Fruit fly (Drosophila melanogaster) whole organism, embryonic: ENCODE results near the gene MICAL-like.

Source experiments
- Antp ChIP-seq: fragments of 200-800 bp; sonication (Bioruptor generic); optimal IDR thresholded peaks from 3 replicates; lab custom pipeline; 2016; ENCODE audit warnings: missing biosample characterization, missing genetic modification characterization
- Atf6 ChIP-seq: fragments of 200-800 bp; sonication (Bioruptor generic); IDR thresholded peaks from 2 replicates; pipeline ENCODE4 v1.3.6; 2022; ENCODE audit warnings: missing biosample characterization, missing genetic modification characterization
- Bgb ChIP-seq: fragments of 200-800 bp; sonication (Bioruptor generic); IDR thresholded peaks from 2 replicates; pipeline ENCODE4 v1.3.6; 2022; ENCODE audit warnings: missing biosample characterization, missing genetic modification characterization; ENCODE audit not compliant: partially characterized antibody
- CG10274 ChIP-seq: fragments of 200-800 bp; sonication (Bioruptor generic); optimal IDR thresholded peaks from 3 replicates; lab custom pipeline; 2017; ENCODE audit warnings: missing biosample characterization, mild to moderate bottlenecking, missing genetic modification characterization
- CG10321 ChIP-seq: fragments of 200-800 bp; sonication (Bioruptor generic); IDR thresholded peaks from 2 replicates; pipeline ENCODE4 v1.3.6; 2022; ENCODE audit warnings: missing biosample characterization, missing genetic modification characterization
- CG10565 ChIP-seq: fragments of 200-800 bp; sonication (Bioruptor generic); optimal IDR thresholded peaks from 3 replicates; lab custom pipeline; 2016; ENCODE audit warnings: missing biosample characterization, mild to moderate bottlenecking, missing genetic modification characterization
- CG11093 ChIP-seq: fragments of 200-800 bp; sonication (Bioruptor generic); IDR thresholded peaks from 3 replicates; pipeline ENCODE4 v1.3.6; 2022; ENCODE audit warnings: missing biosample characterization, missing genetic modification characterization
- CG11456 ChIP-seq: fragments of 200-800 bp; sonication (Bioruptor generic); IDR thresholded peaks from 3 replicates; pipeline ENCODE4 v1.3.6; 2022; ENCODE audit warnings: missing biosample characterization, missing genetic modification characterization
- CG11504 ChIP-seq: fragments of 200-800 bp; sonication (Bioruptor generic); optimal IDR thresholded peaks from 3 replicates; lab custom pipeline; 2019; ENCODE audit warnings: missing biosample characterization, mild to moderate bottlenecking, missing genetic modification characterization, moderate library complexity
- CG14014 ChIP-seq: fragments of 200-800 bp; sonication (Bioruptor generic); IDR thresholded peaks from 2 replicates; pipeline ENCODE4 v1.3.6; 2022; ENCODE audit warnings: missing biosample characterization, missing genetic modification characterization
- CG14050 ChIP-seq: fragments of 200-800 bp; sonication (Bioruptor generic); IDR thresholded peaks from 3 replicates; pipeline ENCODE4 v1.3.6; 2022; ENCODE audit warnings: missing biosample characterization, missing genetic modification characterization
- CG14860 ChIP-seq: fragments of 200-800 bp; sonication (Bioruptor generic); IDR thresholded peaks from 3 replicates; pipeline ENCODE4 v1.3.6; 2022; ENCODE audit warnings: missing biosample characterization, missing genetic modification characterization; ENCODE audit not compliant: partially characterized antibody
- CG16863 ChIP-seq: fragments of 200-800 bp; sonication (Bioruptor generic); optimal IDR thresholded peaks from 3 replicates; lab custom pipeline; 2016; ENCODE audit warnings: missing biosample characterization, missing genetic modification characterization
- CG17186 ChIP-seq: fragments of 200-800 bp; sonication (Bioruptor generic); optimal IDR thresholded peaks from 3 replicates; lab custom pipeline; 2017; ENCODE audit warnings: missing biosample characterization, missing genetic modification reagents, missing genetic modification characterization
- CG17385 ChIP-seq: fragments of 200-800 bp; sonication (Bioruptor generic); optimal IDR thresholded peaks from 3 replicates; lab custom pipeline; 2018; ENCODE audit warnings: missing biosample characterization, mild to moderate bottlenecking, missing genetic modification characterization
- CG18011 ChIP-seq: fragments of 200-800 bp; sonication (Bioruptor generic); optimal IDR thresholded peaks from 2 replicates; lab custom pipeline; 2017; ENCODE audit warnings: missing biosample characterization, missing genetic modification characterization, mild to moderate bottlenecking, moderate library complexity, missing genotype
- CG30431 ChIP-seq: fragments of 200-800 bp; sonication (Bioruptor generic); optimal IDR thresholded peaks from 2 replicates; lab custom pipeline; 2017; ENCODE audit warnings: missing biosample characterization, missing genetic modification characterization
- CG31441 ChIP-seq: fragments of 200-800 bp; sonication (Bioruptor generic); IDR thresholded peaks from 2 replicates; pipeline ENCODE4 v1.3.6; 2022; ENCODE audit warnings: missing biosample characterization, missing genetic modification characterization
- CG34422 ChIP-seq: fragments of 200-800 bp; sonication (Bioruptor generic); IDR thresholded peaks from 3 replicates; pipeline ENCODE4 v1.3.6; 2022; ENCODE audit warnings: missing biosample characterization, missing genetic modification characterization
- CG3726 ChIP-seq: fragments of 200-800 bp; sonication (Bioruptor generic); IDR thresholded peaks from 3 replicates; pipeline ENCODE4, ENCODE4 v1.3.6; 2022; ENCODE audit warnings: missing biosample characterization, missing genetic modification characterization
- CG4328 ChIP-seq: fragments of 200-800 bp; sonication (Bioruptor generic); optimal IDR thresholded peaks from 3 replicates; lab custom pipeline; 2017; ENCODE audit warnings: missing biosample characterization, missing genetic modification reagents, missing genetic modification characterization
- CG4404 ChIP-seq: fragments of 200-800 bp; sonication (Bioruptor generic); IDR thresholded peaks from 2 replicates; pipeline ENCODE4 v1.3.6; 2022; ENCODE audit warnings: missing biosample characterization, missing genetic modification characterization
- CG6813 ChIP-seq: fragments of 200-800 bp; sonication (Bioruptor generic); optimal IDR thresholded peaks from 2 replicates; lab custom pipeline; 2017; ENCODE audit warnings: missing biosample characterization, missing genetic modification characterization, mild to moderate bottlenecking, moderate library complexity, missing genetic modification reagents
- CG7556 ChIP-seq: fragments of 200-800 bp; sonication (Bioruptor generic); optimal IDR thresholded peaks from 2 replicates; lab custom pipeline; 2017; ENCODE audit warnings: missing biosample characterization, mild to moderate bottlenecking, missing genetic modification characterization
- CG9727 ChIP-seq: fragments of 200-800 bp; sonication (Bioruptor generic); optimal IDR thresholded peaks from 3 replicates; lab custom pipeline; 2017; ENCODE audit warnings: missing biosample characterization, mild to moderate bottlenecking, missing genetic modification characterization
- CG9876 ChIP-seq: fragments of 200-800 bp; sonication (Bioruptor generic); optimal IDR thresholded peaks from 2 replicates; lab custom pipeline; 2016; ENCODE audit warnings: missing biosample characterization, missing genetic modification characterization
- ERR ChIP-seq: fragments of 200-800 bp; sonication (Bioruptor generic); optimal IDR thresholded peaks from 2 replicates; lab custom pipeline; 2016; ENCODE audit warnings: missing biosample characterization, missing genetic modification characterization
- Elba2 ChIP-seq: fragments of 200-800 bp; sonication (Bioruptor generic); optimal IDR thresholded peaks from 3 replicates; lab custom pipeline; 2016; ENCODE audit warnings: missing biosample characterization, missing genetic modification characterization
- Fer2 ChIP-seq: fragments of 200-800 bp; sonication (Bioruptor generic); optimal IDR thresholded peaks from 2 replicates; lab custom pipeline; 2018; ENCODE audit warnings: missing biosample characterization, mild to moderate bottlenecking, missing genetic modification characterization, moderate library complexity
- HLHmδ ChIP-seq: fragments of 200-800 bp; sonication (Bioruptor generic); optimal IDR thresholded peaks from 2 replicates; lab custom pipeline; 2018; ENCODE audit warnings: missing biosample characterization, mild to moderate bottlenecking, missing genetic modification characterization, moderate library complexity
- Hr3 ChIP-seq: fragments of 200-800 bp; sonication (Bioruptor generic); optimal IDR thresholded peaks from 3 replicates; lab custom pipeline; 2016; ENCODE audit warnings: missing biosample characterization, missing genetic modification characterization
- NFAT ChIP-seq: fragments of 200-800 bp; sonication (Bioruptor generic); IDR thresholded peaks from 2 replicates; pipeline ENCODE4 v1.3.6; 2022; ENCODE audit warnings: missing biosample characterization, missing genetic modification characterization
- Scr ChIP-seq: fragments of 200-800 bp; sonication (Bioruptor generic); IDR thresholded peaks from 2 replicates; pipeline ENCODE4 v1.3.6; 2022; ENCODE audit warnings: missing biosample characterization, missing genetic modification characterization; ENCODE audit not compliant: partially characterized antibody
- Xrp1 ChIP-seq: fragments of 200-800 bp; sonication (Bioruptor generic); IDR thresholded peaks from 2 replicates; pipeline ENCODE4 v1.3.6; 2022; ENCODE audit warnings: missing biosample characterization, missing genetic modification characterization
- croc ChIP-seq: fragments of 200-800 bp; sonication (Bioruptor generic); conservative IDR thresholded peaks from 3 replicates; pipeline ENCODE4 v1.3.6; 2022; ENCODE audit warnings: missing biosample characterization, missing genetic modification characterization
- cwo ChIP-seq: fragments of 200-800 bp; sonication (Bioruptor generic); optimal IDR thresholded peaks from 3 replicates; lab custom pipeline; 2017; ENCODE audit warnings: missing biosample characterization, missing genetic modification characterization, mild to moderate bottlenecking, moderate library complexity, missing genetic modification reagents
- esg ChIP-seq: fragments of 200-800 bp; sonication (Bioruptor generic); conservative IDR thresholded peaks from 2 replicates; pipeline ENCODE4 v1.3.6; 2022; ENCODE audit warnings: missing biosample characterization, missing genetic modification characterization
- fd64A ChIP-seq: fragments of 200-800 bp; sonication (Bioruptor generic); optimal IDR thresholded peaks from 3 replicates; lab custom pipeline; 2018; ENCODE audit warnings: missing biosample characterization, mild to moderate bottlenecking, missing genetic modification characterization
- ftz-f1 ChIP-seq: fragments of 200-800 bp; sonication (Bioruptor generic); optimal IDR thresholded peaks from 2 replicates; lab custom pipeline; 2016; ENCODE audit warnings: missing biosample characterization, missing genetic modification characterization
- fu2 ChIP-seq: fragments of 200-800 bp; sonication (Bioruptor generic); optimal IDR thresholded peaks from 2 replicates; lab custom pipeline; 2016; ENCODE audit warnings: missing biosample characterization, missing genetic modification characterization
- lmd ChIP-seq: fragments of 200-800 bp; sonication (Bioruptor generic); IDR thresholded peaks from 2 replicates; pipeline ENCODE4 v1.3.6; 2022; ENCODE audit warnings: missing biosample characterization, missing genetic modification characterization
- mam ChIP-seq: fragments of 200-800 bp; sonication (Bioruptor generic); optimal IDR thresholded peaks from 3 replicates; lab custom pipeline; 2016; ENCODE audit warnings: missing biosample characterization, missing genetic modification characterization
- nau ChIP-seq: fragments of 200-800 bp; sonication (Bioruptor generic); optimal IDR thresholded peaks from 3 replicates; lab custom pipeline; 2017; ENCODE audit warnings: missing biosample characterization, mild to moderate bottlenecking, missing genetic modification characterization, missing genetic modification reagents
- schlank ChIP-seq: fragments of 200-800 bp; sonication (Bioruptor generic); optimal IDR thresholded peaks from 2 replicates; lab custom pipeline; 2018; ENCODE audit warnings: missing biosample characterization, mild to moderate bottlenecking, missing genetic modification characterization
- seq ChIP-seq: fragments of 200-800 bp; sonication (Bioruptor generic); IDR thresholded peaks from 2 replicates; pipeline ENCODE4 v1.3.6; 2022; ENCODE audit warnings: missing biosample characterization, missing genetic modification characterization
- slbo ChIP-seq: fragments of 200-800 bp; sonication (Bioruptor generic); IDR thresholded peaks from 2 replicates; pipeline ENCODE4 v1.3.6; 2022; ENCODE audit warnings: missing biosample characterization, missing genetic modification characterization
- trem ChIP-seq: fragments of 200-800 bp; optimal IDR thresholded peaks from 3 replicates; lab custom pipeline; 2019; ENCODE audit warnings: missing biosample characterization, mild to moderate bottlenecking, missing genetic modification characterization, moderate library complexity
- zen ChIP-seq: fragments of 200-800 bp; sonication (Bioruptor generic); optimal IDR thresholded peaks from 3 replicates; lab custom pipeline; 2018; ENCODE audit warnings: missing biosample characterization, mild to moderate bottlenecking, missing genetic modification characterization, moderate library complexity
- zf30C ChIP-seq: fragments of 200-800 bp; sonication (Bioruptor generic); optimal IDR thresholded peaks from 3 replicates; lab custom pipeline; 2018; ENCODE audit warnings: missing biosample characterization, mild to moderate bottlenecking, missing genetic modification characterization

The MICAL-like gene

dm6 chr3L:13041292-13042067 lies 26.3 kb upstream of the MICAL-like start, which contains the start of gene RpS4 (continued):
- peak; percentile 80 for TF ChIP-seq Antp (GFP tag; lab: Kevin White, UChicago)
- TF ChIP-seq seq (GFP tag; lab: Robert Waterston, UW): peak; percentile 81
- TF ChIP-seq CG11456 (GFP tag; lab: Robert Waterston, UW): peak; percentile 95
- TF ChIP-seq cwo: peak; percentile 79
- peak; percentile 82 for TF ChIP-seq CG3726 (GFP tag; lab: Robert Waterston, UW)
- peak; percentile 76 for TF ChIP-seq CG16863 (GFP tag; lab: Kevin White, UChicago)
- peak; percentile 93 for TF ChIP-seq CG4328
- TF ChIP-seq CG14050 (GFP tag; lab: Robert Waterston, UW): peak; percentile 82
- 0 out of 2 replicates have a peak, but pooled peaks have one; percentile 32 for TF ChIP-seq Scr (GFP tag; lab: Robert Waterston, UW)
- peak; percentile 56 for TF ChIP-seq croc (GFP tag; lab: Robert Waterston, UW)
- TF ChIP-seq zf30C (GFP tag; lab: Kevin White, UChicago): peak; percentile 76
- peak; percentile 73 for TF ChIP-seq fu2 (GFP tag; lab: Kevin White, UChicago)
- peak; percentile 94 for TF ChIP-seq CG17186
- peak; percentile 85 for TF ChIP-seq CG10274 (GFP tag; lab: Kevin White, UChicago)
- TF ChIP-seq mam (GFP tag; lab: Kevin White, UChicago): peak; percentile 84
- TF ChIP-seq lmd (GFP tag; lab: Robert Waterston, UW): peak; percentile 82
- TF ChIP-seq fd64A (GFP tag; lab: Kevin White, UChicago): peak; percentile 95
- peak; percentile 60 for TF ChIP-seq CG4404 (GFP tag; lab: Robert Waterston, UW)
- TF ChIP-seq Atf6: peak; percentile 81
- TF ChIP-seq CG7556: peak; percentile 64
- peak; percentile 93 for TF ChIP-seq CG9727 (GFP tag; lab: Kevin White, UChicago)
- TF ChIP-seq zen (tag; lab: Kevin White, UChicago): peak; percentile 80
- peak; percentile 76 for TF ChIP-seq ERR (GFP tag; lab: Kevin White, UChicago)
- TF ChIP-seq ftz-f1 (GFP tag; lab: Kevin White, UChicago): peak; percentile 65
- peak; percentile 100 for TF ChIP-seq HLHmδ (GFP tag; lab: Kevin White, UChicago)
- peak; percentile 82 for TF ChIP-seq CG31441 (GFP tag; lab: Robert Waterston, UW)
- peak; percentile 69; the same call in 1 of the 2 replicates for TF ChIP-seq CG10321 (GFP tag; lab: Robert Waterston, UW)
- peak; percentile 74 for TF ChIP-seq CG11504 (tag; lab: Kevin White, UChicago)
- peak; percentile 89 for TF ChIP-seq slbo (GFP tag; lab: Robert Waterston, UW)
- no peak for TF ChIP-seq CG14860 (GFP tag; lab: Robert Waterston, UW)
- peak; percentile 95 for TF ChIP-seq schlank
- TF ChIP-seq Elba2 (GFP tag; lab: Kevin White, UChicago): peak; percentile 38
- TF ChIP-seq CG10565 (GFP tag; lab: Kevin White, UChicago): no peak
- peak; percentile 92 for TF ChIP-seq NFAT (GFP tag; lab: Robert Waterston, UW)
- peak; percentile 98 for TF ChIP-seq CG18011 (GFP tag; lab: Kevin White, UChicago)
- TF ChIP-seq Bgb: peak; percentile 57; the same call in 1 of the 2 replicates
- TF ChIP-seq esg (GFP tag; lab: Robert Waterston, UW): peak; percentile 40
- peak; percentile 97 for TF ChIP-seq CG6813 (GFP tag; lab: Kevin White, UChicago)
- TF ChIP-seq trem: peak; percentile 66
- peak; percentile 95 for TF ChIP-seq nau
- TF ChIP-seq CG11093 (GFP tag; lab: Robert Waterston, UW): peak; percentile 49; the same call in 2 of the 3 replicates
- peak; percentile 36; the same call in 1 of the 2 replicates for TF ChIP-seq Xrp1 (GFP tag; lab: Robert Waterston, UW)
- TF ChIP-seq CG17385: peak; percentile 92
- peak; percentile 66 for TF ChIP-seq Hr3 (GFP tag; lab: Kevin White, UChicago)
- TF ChIP-seq CG9876 (GFP tag; lab: Kevin White, UChicago): peak; percentile 88
- peak; percentile 82 for TF ChIP-seq CG30431 (GFP tag; lab: Kevin White, UChicago)
- peak; percentile 89 for TF ChIP-seq CG14014
- TF ChIP-seq CG34422 (GFP tag; lab: Robert Waterston, UW): peak; percentile 88
- TF ChIP-seq Fer2 (tag; lab: Kevin White, UChicago): peak; percentile 81
